Worm (Caenorhabditis elegans): ENCODE results near the gene C49C8.8.

The C49C8.8 gene

ce11 chrIV:8628262-8628661 lies 23.7 kb upstream of the C49C8.8 start:
- no peak for TF ChIP-seq dao-5 (tag; optimal IDR thresholded peaks at IDR 0.05)
- no peak for TF ChIP-seq W03F9.2 (tag; optimal IDR thresholded peaks at IDR 0.05)
- no peak for TF ChIP-seq him-1 (tag; optimal IDR thresholded peaks at IDR 0.05)

ce11 chrIV:8629609-8630052 lies 22.3 kb upstream of the C49C8.8 start:
- TF ChIP-seq W03F9.2 (tag; optimal IDR thresholded peaks at IDR 0.05) (no peak), him-1 (tag; optimal IDR thresholded peaks at IDR 0.05) (peak; percentile 67)

DNA sequence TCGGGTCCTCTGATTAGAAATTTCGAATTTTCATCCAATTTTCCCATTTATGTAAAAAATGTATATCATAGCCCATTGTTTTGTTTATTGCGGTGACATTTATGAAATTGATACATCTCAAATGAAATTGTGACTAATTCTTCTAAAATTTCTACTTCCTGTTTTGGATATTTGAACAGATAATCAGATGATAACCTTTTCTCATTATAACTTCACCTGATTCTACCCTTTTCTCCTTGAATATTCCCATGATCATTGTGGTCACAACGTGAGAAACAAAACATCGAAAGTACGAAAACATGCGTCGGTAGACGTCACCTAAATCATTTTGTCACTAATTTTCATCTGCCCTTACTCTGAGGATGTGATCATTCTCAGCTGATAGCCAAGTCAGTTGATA lies 21.7 kb upstream of the C49C8.8 start:
- no peak for TF ChIP-seq him-1 (tag; optimal IDR thresholded peaks at IDR 0.05)

- TF ChIP-seq W03F9.2 (tag; optimal IDR thresholded peaks at IDR 0.05) = no peak
- no peak for TF ChIP-seq him-1 (tag; optimal IDR thresholded peaks at IDR 0.05)
- TF ChIP-seq dao-5 (tag; optimal IDR thresholded peaks at IDR 0.05) = no peak
Measured at ce11 chrIV:8631033-8631432, 20.9 kb upstream of the C49C8.8 start, which contains the start of gene dgk-4. TSS of gene dgk-4 (plus strand) at chrIV:8631333.

ce11 chrIV:8638761-8639160 lies 13.2 kb upstream of the C49C8.8 start, which contains the start of gene F42A9.9:
TSS of gene F42A9.9 (minus strand) at chrIV:8638861.
- TF ChIP-seq W03F9.2 (tag; optimal IDR thresholded peaks at IDR 0.05) = no peak
- no peak for TF ChIP-seq dao-5 (tag; optimal IDR thresholded peaks at IDR 0.05)
- TF ChIP-seq him-1 (tag; optimal IDR thresholded peaks at IDR 0.05) = no peak

- TF ChIP-seq him-1 (tag; optimal IDR thresholded peaks at IDR 0.05) (no peak), W03F9.2 (tag; optimal IDR thresholded peaks at IDR 0.05) (no peak), dao-5 (tag; optimal IDR thresholded peaks at IDR 0.05) (no peak)
Measured at ce11 chrIV:8644432-8644831, 7.5 kb upstream of the C49C8.8 start, which contains the start of gene C49C8.3. TSS of gene C49C8.3 (plus strand) at chrIV:8644732.

DNA sequence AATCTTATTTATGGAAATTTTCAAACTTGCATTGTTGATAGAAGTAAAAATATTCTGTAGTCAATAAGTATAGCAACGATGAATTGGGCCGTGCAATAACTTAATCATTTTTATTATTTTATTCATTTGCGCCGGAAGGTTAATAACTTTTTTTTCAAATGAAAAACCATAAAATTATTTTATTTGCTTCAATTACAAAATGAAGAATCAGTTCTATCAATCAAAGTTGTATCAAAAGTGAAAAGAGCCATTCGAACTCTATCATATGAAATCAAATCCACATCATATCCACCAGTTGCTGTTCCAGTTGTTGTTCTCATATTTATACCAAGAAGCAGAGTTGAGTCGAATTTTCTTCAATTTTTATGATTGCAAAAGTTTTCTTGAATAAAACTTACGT lies 3.4 kb upstream of the C49C8.8 start, which contains the start of gene cyp-33E1:
Gene cyp-33E1 (minus strand): TSS at position 101 of the 400 bp plus-strand sequence.
- TF ChIP-seq W03F9.2 (tag; optimal IDR thresholded peaks at IDR 0.05) (no peak), dao-5 (tag; optimal IDR thresholded peaks at IDR 0.05) (no peak), him-1 (tag; optimal IDR thresholded peaks at IDR 0.05) (no peak)

DNA sequence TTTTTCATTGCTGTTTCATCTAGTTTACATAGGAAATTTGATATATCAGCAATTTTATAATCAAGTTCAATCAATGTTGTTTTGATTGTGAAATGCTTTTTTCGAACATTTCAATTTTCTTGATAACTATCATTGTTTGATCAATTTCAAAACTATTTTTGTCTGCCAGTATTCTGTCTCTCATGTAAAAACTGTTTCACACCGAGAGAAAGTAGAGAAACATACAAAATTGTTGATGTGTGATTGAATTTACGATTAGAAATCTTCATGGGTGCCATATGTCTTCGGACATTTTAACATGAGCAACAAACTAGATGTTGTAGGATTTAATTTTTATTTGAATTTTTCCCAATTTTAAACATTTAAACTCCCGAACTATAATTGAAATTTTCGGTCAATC lies 1.2 kb upstream of the C49C8.8 start, which contains the start of gene C49C8.2:
Gene C49C8.2 (plus strand): TSS at position 393 of the 400 bp plus-strand sequence.
- TF ChIP-seq him-1 (tag; optimal IDR thresholded peaks at IDR 0.05) = no peak
- no peak for TF ChIP-seq dao-5 (tag; optimal IDR thresholded peaks at IDR 0.05)
- TF ChIP-seq W03F9.2 (tag; optimal IDR thresholded peaks at IDR 0.05) = no peak

ce11 chrIV:8653592-8653991 lies 1.7 kb downstream of the C49C8.8 start, which contains the start of gene C49C8.5:
TSS of gene C49C8.5 (minus strand) at chrIV:8653664.
- no peak for TF ChIP-seq him-1 (tag; optimal IDR thresholded peaks at IDR 0.05)
- TF ChIP-seq dao-5 (tag; optimal IDR thresholded peaks at IDR 0.05) = no peak
- TF ChIP-seq W03F9.2 (tag; optimal IDR thresholded peaks at IDR 0.05) = no peak

ce11 chrIV:8654115-8654628 lies 2.2 kb downstream of the C49C8.8 start, which contains the start of gene C49C8.1:
TSS of gene C49C8.1 (plus strand) at chrIV:8654578.
- no peak for TF ChIP-seq him-1 (tag; optimal IDR thresholded peaks at IDR 0.05)
- TF ChIP-seq dao-5 (tag; optimal IDR thresholded peaks at IDR 0.05) = no peak
- TF ChIP-seq W03F9.2 (tag; optimal IDR thresholded peaks at IDR 0.05) = no peak

DNA sequence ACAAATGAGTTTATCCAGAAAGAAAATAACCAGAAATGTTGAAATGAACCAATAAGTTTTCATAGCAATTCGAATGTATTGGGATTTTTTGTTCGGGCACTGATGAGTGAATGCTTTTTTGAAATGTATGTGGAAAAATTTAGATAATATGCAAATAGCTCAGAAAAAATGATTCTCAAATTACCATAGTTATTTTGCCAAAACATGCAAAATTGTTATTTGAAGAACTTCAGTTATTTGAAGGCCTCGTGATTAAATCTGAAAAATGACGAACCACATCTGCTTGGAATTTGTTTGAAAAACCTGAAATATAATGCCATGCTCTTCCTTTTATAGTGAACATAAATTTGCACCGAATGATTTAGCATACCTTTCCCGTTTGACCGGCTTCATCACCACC lies 6.2 kb downstream of the C49C8.8 start, which contains the start of gene C49C8.6:
Gene C49C8.6 (minus strand): TSS at position 101 of the 400 bp plus-strand sequence.
- TF ChIP-seq him-1 (tag; optimal IDR thresholded peaks at IDR 0.05) (no peak), dao-5 (tag; optimal IDR thresholded peaks at IDR 0.05) (no peak), W03F9.2 (tag; optimal IDR thresholded peaks at IDR 0.05) (no peak)

ce11 chrIV:8665778-8666177 lies 13.8 kb downstream of the C49C8.8 start:
- TF ChIP-seq W03F9.2 (tag; optimal IDR thresholded peaks at IDR 0.05) (no peak), dao-5 (tag; optimal IDR thresholded peaks at IDR 0.05) (no peak), him-1 (tag; optimal IDR thresholded peaks at IDR 0.05) (no peak)

ce11 chrIV:8668635-8669034 lies 16.7 kb downstream of the C49C8.8 start, which contains the start of gene cdh-5:
TSS of gene cdh-5 (plus strand) at chrIV:8668935.
- no peak for TF ChIP-seq dao-5 (tag; optimal IDR thresholded peaks at IDR 0.05)
- no peak for TF ChIP-seq W03F9.2 (tag; optimal IDR thresholded peaks at IDR 0.05)
- no peak for TF ChIP-seq him-1 (tag; optimal IDR thresholded peaks at IDR 0.05)

ce11 chrIV:8673733-8674375 lies 21.9 kb downstream of the C49C8.8 start:
- TF ChIP-seq him-1 (tag; optimal IDR thresholded peaks at IDR 0.05) (no peak), dao-5 (tag; optimal IDR thresholded peaks at IDR 0.05) (no peak), W03F9.2 (tag; optimal IDR thresholded peaks at IDR 0.05) (no peak)
